Worm (Caenorhabditis elegans) whole organism, young adult: Measurements from ENCODE around the gene tpan-1.
A peak's percentile ranks its signal among the peaks of the same experiment; 100 is the strongest.

Source experiments
- dpl-1 ChIP-seq: fragments of 150-350 bp; optimal IDR thresholded peaks from 2 replicates; lab custom pipeline; 2014; ENCODE audit warnings: missing biosample characterization, missing genetic modification reagents, missing genetic modification characterization
- snpc-4 ChIP-seq, 5 experiments: fragments of 150-350 bp in 1 of 5; sonication (generic microtip) in 4 of 5; optimal IDR thresholded peaks; 2 replicates each; lab custom pipeline; 2014 to 2018; ENCODE audit warnings: missing genetic modification characterization in 5 of 5, missing biosample characterization in 3 of 5, antibody characterized with exemption in 2 of 5, mild to moderate bottlenecking in 2 of 5, missing compliant biosample characterization in 2 of 5, missing genotype in 2 of 5, moderate library complexity in 2 of 5, missing genetic modification reagents in 1 of 5
- unc-130 ChIP-seq: sonication (generic microtip); optimal IDR thresholded peaks from 2 replicates; lab custom pipeline; 2016; ENCODE audit warnings: missing genetic modification reagents, missing genetic modification characterization, missing compliant biosample characterization
- unc-62 ChIP-seq: fragments of 150-350 bp; optimal IDR thresholded peaks from 2 replicates; lab custom pipeline; 2014; ENCODE audit warnings: missing biosample characterization, missing genetic modification reagents, missing genetic modification characterization

- no peak for TF ChIP-seq dpl-1 (GFP tag; lab: Kevin White, UChicago)
- TF ChIP-seq unc-130 (GFP tag; lab: Kevin White, UChicago) = no peak
- no peak for TF ChIP-seq unc-62
- no peak for TF ChIP-seq snpc-4 (GFP tag; optimal IDR thresholded peaks at IDR 0.05; lab: Kevin White, UChicago)
- TF ChIP-seq snpc-4 (tag; optimal IDR thresholded peaks at IDR 0.05; lab: Kevin White, UChicago) = peak in 1 of 4 experiments; percentile 36
Measured at ce11 chrV:20789105-20789504, at the start of gene tpan-1.
